Worm (Caenorhabditis elegans) whole organism, young adult: ENCODE data around the gene K09A9.6.

ENCODE experiments used
- Y79H2A.3 ChIP-seq: fragments of 200-800 bp; sonication (Bioruptor generic); conservative IDR thresholded peaks from 2 replicates; pipeline ENCODE4 v1.3.6; 2022; ENCODE audit warnings: missing genetic modification reagents, missing genetic modification characterization, missing compliant biosample characterization
- ama-1 ChIP-seq, 3 experiments: fragments of 150-350 bp in 1 of 3; sonication (generic microtip) in 2 of 3; optimal IDR thresholded peaks; 2 replicates each; lab custom pipeline; 2014 to 2018; ENCODE audit warnings: missing biosample characterization in 2 of 3, missing genetic modification characterization in 2 of 3, missing genetic modification reagents in 2 of 3
- aptf-2 ChIP-seq: fragments of 200-800 bp; sonication (Bioruptor generic); conservative IDR thresholded peaks from 2 replicates; pipeline ENCODE4 v1.3.6; 2022; ENCODE audit warnings: missing genetic modification reagents, missing genetic modification characterization, missing compliant biosample characterization
- aptf-3 ChIP-seq: fragments of 200-800 bp; sonication (Bioruptor generic); IDR thresholded peaks from 2 replicates; pipeline ENCODE4 v1.3.6; 2022; ENCODE audit warnings: missing genetic modification characterization, missing compliant biosample characterization
- him-1 ChIP-seq: sonication (generic microtip); optimal IDR thresholded peaks from 2 replicates; lab custom pipeline; 2016; ENCODE audit warnings: missing genotype, missing genetic modification reagents, missing genetic modification characterization, missing compliant biosample characterization
- hrde-1 ChIP-seq: sonication (generic microtip); optimal IDR thresholded peaks from 2 replicates; lab custom pipeline; 2016; ENCODE audit warnings: missing genetic modification characterization, mild to moderate bottlenecking, missing compliant biosample characterization, moderate library complexity, missing genotype, missing genetic modification reagents, borderline replicate concordance
- lsy-27 ChIP-seq: sonication (generic microtip); optimal IDR thresholded peaks from 2 replicates; lab custom pipeline; 2017; ENCODE audit warnings: missing genetic modification characterization, mild to moderate bottlenecking, missing compliant biosample characterization, antibody characterized with exemption, missing genotype, borderline replicate concordance; ENCODE audit not compliant: insufficient read depth
- mel-28 ChIP-seq: sonication (generic microtip); optimal IDR thresholded peaks from 2 replicates; lab custom pipeline; 2016; ENCODE audit warnings: borderline replicate concordance, mild to moderate bottlenecking, missing genetic modification characterization, missing compliant biosample characterization
- nhr-179 ChIP-seq: sonication (generic microtip); optimal IDR thresholded peaks from 2 replicates; lab custom pipeline; 2016; ENCODE audit warnings: mild to moderate bottlenecking, missing genetic modification characterization, missing compliant biosample characterization
- snpc-3.4 ChIP-seq: sonication (generic microtip); optimal IDR thresholded peaks from 2 replicates; lab custom pipeline; 2017; ENCODE audit warnings: missing genetic modification characterization, mild to moderate bottlenecking, missing compliant biosample characterization, antibody characterized with exemption, moderate library complexity, missing genotype, missing genetic modification reagents
- snpc-4 ChIP-seq, 5 experiments: fragments of 150-350 bp in 1 of 5; sonication (generic microtip) in 4 of 5; optimal IDR thresholded peaks; 2 replicates each; lab custom pipeline; 2014 to 2018; ENCODE audit warnings: missing genetic modification characterization in 5 of 5, missing biosample characterization in 3 of 5, antibody characterized with exemption in 2 of 5, mild to moderate bottlenecking in 2 of 5, missing compliant biosample characterization in 2 of 5, missing genotype in 2 of 5, moderate library complexity in 2 of 5, missing genetic modification reagents in 1 of 5
- unc-62 ChIP-seq: fragments of 150-350 bp; optimal IDR thresholded peaks from 2 replicates; lab custom pipeline; 2014; ENCODE audit warnings: missing biosample characterization, missing genetic modification reagents, missing genetic modification characterization
- zim-3 ChIP-seq: sonication (generic microtip); optimal IDR thresholded peaks from 2 replicates; lab custom pipeline; 2017; ENCODE audit warnings: mild to moderate bottlenecking, missing genetic modification characterization, moderate library complexity, missing compliant biosample characterization

ce11 chrX:15559473-15559872 is 17.6 kb upstream of the K09A9.6 start:
- TF ChIP-seq snpc-4 (GFP tag; optimal IDR thresholded peaks at IDR 0.05; lab: Kevin White, UChicago) (no peak), snpc-4 (tag; optimal IDR thresholded peaks at IDR 0.05; lab: Kevin White, UChicago) (peak in 2 of 4 experiments; percentile 70 to 79), aptf-2 (GFP tag; lab: Robert Waterston, UW) (no peak), unc-62 (no peak), lsy-27 (no peak), snpc-3.4 (tag; lab: Kevin White, UChicago) (no peak), zim-3 (tag; lab: Kevin White, UChicago) (no peak), Y79H2A.3 (no peak), nhr-179 (no peak), ama-1 (optimal IDR thresholded peaks at IDR 0.05; lab: Kevin White, UChicago) (no peak), ama-1 (GFP tag; optimal IDR thresholded peaks at IDR 0.05; lab: Kevin White, UChicago) (no peak), him-1 (tag; lab: Kevin White, UChicago) (no peak), hrde-1 (no peak), aptf-3 (no peak), mel-28 (tag; lab: Kevin White, UChicago) (no peak)
